Worm (Caenorhabditis elegans) whole organism, L2 larva: ENCODE results near the gene srsx-10.

ENCODE experiments used
- F13H6.1 ChIP-seq: sonication (generic microtip); optimal IDR thresholded peaks from 2 replicates; lab custom pipeline; 2016; ENCODE audit warnings: missing genetic modification characterization, missing compliant biosample characterization
- R02D3.7 ChIP-seq: fragments of 150-350 bp; optimal IDR thresholded peaks from 2 replicates; lab custom pipeline; 2014; ENCODE audit warnings: missing biosample characterization, missing genetic modification characterization
- lin-13 ChIP-seq: fragments of 150-350 bp; optimal IDR thresholded peaks from 2 replicates; lab custom pipeline; 2014; ENCODE audit warnings: missing biosample characterization, missing genetic modification reagents, missing genetic modification characterization
- mdl-1 ChIP-seq, 2 experiments: fragments of 150-350 bp in 1 of 2; sonication (generic microtip) in 1 of 2; optimal IDR thresholded peaks; 2 replicates each; lab custom pipeline; 2017; ENCODE audit warnings: missing biosample characterization in 2 of 2, missing genetic modification characterization in 2 of 2
- nhr-237 ChIP-seq: fragments of 150-350 bp; optimal IDR thresholded peaks from 2 replicates; lab custom pipeline; 2014; ENCODE audit warnings: missing biosample characterization, missing genetic modification characterization
- unc-62 ChIP-seq: fragments of 150-350 bp; optimal IDR thresholded peaks from 2 replicates; lab custom pipeline; 2014; ENCODE audit warnings: missing biosample characterization, missing genetic modification reagents, missing genetic modification characterization

DNA sequence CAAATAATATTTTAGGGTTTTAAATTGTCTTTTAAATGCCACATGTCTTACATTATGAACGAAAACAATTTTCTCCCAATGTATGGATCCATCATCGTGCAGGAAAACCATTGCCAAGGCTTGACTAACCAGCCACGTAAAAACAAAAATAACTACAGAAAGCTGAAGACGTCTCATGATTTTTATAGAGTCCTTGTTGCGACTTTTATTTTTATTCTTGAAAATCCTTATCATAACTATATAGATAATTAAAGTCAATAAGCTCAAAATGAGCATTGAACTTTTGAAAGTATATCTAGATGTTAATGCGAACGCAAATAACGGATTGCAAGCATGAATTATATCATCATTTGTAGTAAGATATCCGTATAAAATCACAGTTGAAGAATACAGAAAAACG, 5.5 kb upstream of the srsx-10 start:
- TF ChIP-seq nhr-237 (tag; lab: Kevin White, UChicago) (no peak), lin-13 (GFP tag; lab: Kevin White, UChicago) (no peak), unc-62 (no peak), R02D3.7 (tag; lab: Kevin White, UChicago) (no peak), mdl-1 (tag; optimal IDR thresholded peaks at IDR 0.05; lab: Kevin White, UChicago) (no peak), F13H6.1 (tag; lab: Kevin White, UChicago) (no peak)
